Fruit fly (Drosophila melanogaster): Measurements from ENCODE around the gene Mhcl.

Mhcl gene

DNA sequence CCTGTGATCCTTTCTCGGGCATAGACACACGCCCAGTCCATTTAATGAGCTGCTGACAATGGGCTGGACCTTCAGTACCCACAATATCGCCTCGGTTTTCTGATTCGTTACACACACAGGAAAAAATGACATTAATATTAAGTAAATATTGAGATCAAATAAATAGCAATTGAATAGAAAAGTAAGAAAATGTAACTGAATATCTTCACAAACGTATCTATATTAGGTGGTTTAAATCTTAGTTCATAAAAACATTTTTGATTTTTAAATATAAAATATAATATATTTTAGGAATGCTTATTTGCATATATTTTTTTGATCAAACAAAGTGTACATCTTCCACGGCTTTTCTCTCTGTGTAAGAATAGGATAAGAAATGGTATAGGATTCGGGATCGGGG is 64.8 kb downstream of the Mhcl start:
- no peak for TF ChIP-seq Eip75B (GFP tag; optimal IDR thresholded peaks at IDR 0.05)
- no peak for TF ChIP-seq dsx (GFP tag; optimal IDR thresholded peaks at IDR 0.05; ENCODE audit: poor library complexity, severe bottlenecking)
- TF ChIP-seq CG31627 (GFP tag; optimal IDR thresholded peaks at IDR 0.05) = no peak

DNA sequence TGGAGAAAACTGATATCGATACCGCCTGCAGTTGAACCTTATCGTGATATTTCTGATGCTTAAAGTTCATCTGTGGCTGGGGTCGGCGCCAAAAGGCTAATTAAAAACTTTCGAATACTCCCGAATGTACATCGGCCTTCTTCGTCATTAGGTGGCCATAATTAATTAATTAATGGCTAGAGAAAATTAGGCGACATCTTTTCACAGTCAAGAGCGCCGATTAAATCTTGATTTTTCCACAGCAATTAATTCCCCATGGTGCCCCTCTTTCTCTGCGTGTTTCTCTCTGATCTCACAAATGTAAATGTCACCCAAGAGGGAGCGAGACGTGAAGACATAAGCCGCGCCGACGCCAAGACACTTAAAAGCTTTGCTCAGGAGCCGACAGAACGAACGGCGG is 68.1 kb downstream of the Mhcl start:
- TF ChIP-seq CG31627 (GFP tag; optimal IDR thresholded peaks at IDR 0.05) (no peak), ss (GFP tag; optimal IDR thresholded peaks at IDR 0.05) (no peak), Hr4 (GFP tag; optimal IDR thresholded peaks at IDR 0.05) (no peak), achi (GFP tag; optimal IDR thresholded peaks at IDR 0.05) (no peak), CG34406 (GFP tag; optimal IDR thresholded peaks at IDR 0.05) (no peak), Eip78C (GFP tag) (no peak), Sox14 (GFP tag; optimal IDR thresholded peaks at IDR 0.05) (no peak), Hr38 (GFP tag; optimal IDR thresholded peaks at IDR 0.05) (no peak), Sox102F (GFP tag; optimal IDR thresholded peaks at IDR 0.05) (no peak), Eip75B (GFP tag; optimal IDR thresholded peaks at IDR 0.05) (no peak), topi (GFP tag; optimal IDR thresholded peaks at IDR 0.05) (no peak), fd85E (GFP tag; optimal IDR thresholded peaks at IDR 0.05) (no peak), CG11294 (GFP tag; IDR thresholded peaks at IDR 0.05) (no peak), Smox (GFP tag; optimal IDR thresholded peaks at IDR 0.05) (no peak)

DNA sequence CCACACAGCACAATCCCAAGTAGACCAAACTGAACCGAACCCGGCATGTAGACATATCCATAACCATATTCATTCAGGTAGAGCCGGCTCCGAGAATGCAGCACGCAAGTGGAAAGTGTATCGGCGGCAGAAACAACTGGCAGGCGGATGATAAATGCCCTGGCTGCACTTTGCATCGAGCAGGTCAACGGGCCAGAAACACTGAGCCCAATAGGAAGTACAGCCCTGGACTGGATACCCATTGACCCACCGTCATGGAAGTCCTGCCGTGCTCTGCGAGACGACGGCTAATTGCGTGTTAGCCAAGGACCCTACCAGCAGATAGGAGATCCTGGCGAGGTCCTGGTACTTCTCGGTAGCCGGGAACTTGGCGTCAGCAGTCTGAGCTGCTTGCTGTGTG is 69.0 kb downstream of the Mhcl start:
- no peak for TF ChIP-seq CG6854 (GFP tag; optimal IDR thresholded peaks at IDR 0.05)
- no peak for TF ChIP-seq Met (GFP tag; optimal IDR thresholded peaks at IDR 0.05)
- TF ChIP-seq spab (GFP tag; optimal IDR thresholded peaks at IDR 0.05) = no peak
- TF ChIP-seq vri (GFP tag; optimal IDR thresholded peaks at IDR 0.05) = no peak
- no peak for TF ChIP-seq CG3032 (tag; optimal IDR thresholded peaks at IDR 0.05)
- TF ChIP-seq CG34406 (GFP tag; optimal IDR thresholded peaks at IDR 0.05) = no peak
- no peak for TF ChIP-seq CG10669 (GFP tag; optimal IDR thresholded peaks at IDR 0.05)
- no peak for TF ChIP-seq ss (GFP tag; optimal IDR thresholded peaks at IDR 0.05)
- no peak for TF ChIP-seq esn (GFP tag; optimal IDR thresholded peaks at IDR 0.05)
- no peak for TF ChIP-seq dsx (GFP tag; optimal IDR thresholded peaks at IDR 0.05; ENCODE audit: poor library complexity, severe bottlenecking)
- no peak for TF ChIP-seq fd59A (GFP tag; optimal IDR thresholded peaks at IDR 0.05)
- no peak for TF ChIP-seq CG32006 (GFP tag; optimal IDR thresholded peaks at IDR 0.05)
- TF ChIP-seq Sox14 (GFP tag; optimal IDR thresholded peaks at IDR 0.05) = no peak
- no peak for TF ChIP-seq CG6276 (GFP tag; optimal IDR thresholded peaks at IDR 0.05)

DNA sequence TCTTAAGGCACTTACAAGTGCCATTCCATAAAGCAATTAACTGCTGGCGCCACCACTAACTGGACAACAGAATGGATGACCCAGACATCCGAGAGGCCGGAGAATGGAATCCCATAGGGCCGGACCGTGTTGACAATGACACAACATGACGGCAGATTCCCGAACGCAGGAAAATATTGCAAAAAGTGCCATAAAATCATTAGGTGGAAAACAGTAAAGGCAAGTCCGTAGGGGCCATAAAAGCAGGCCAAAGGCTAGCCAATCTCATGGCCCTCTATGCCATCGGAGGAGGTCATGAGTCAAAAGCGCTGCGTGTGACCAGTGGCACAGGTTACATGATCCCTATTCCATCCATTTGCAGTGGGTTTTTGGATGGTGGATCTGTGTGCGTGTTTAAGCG is 69.9 kb downstream of the Mhcl start:
- TF ChIP-seq CG11902 (GFP tag; optimal IDR thresholded peaks at IDR 0.05) = no peak
- TF ChIP-seq acj6 (GFP tag; optimal IDR thresholded peaks at IDR 0.05) = no peak
- no peak for TF ChIP-seq Sox102F (GFP tag; optimal IDR thresholded peaks at IDR 0.05)
- no peak for TF ChIP-seq ss (GFP tag; optimal IDR thresholded peaks at IDR 0.05)
- TF ChIP-seq Hr4 (GFP tag; optimal IDR thresholded peaks at IDR 0.05) = no peak
- TF ChIP-seq fd59A (GFP tag; optimal IDR thresholded peaks at IDR 0.05) = no peak
- no peak for TF ChIP-seq svp (GFP tag)

DNA sequence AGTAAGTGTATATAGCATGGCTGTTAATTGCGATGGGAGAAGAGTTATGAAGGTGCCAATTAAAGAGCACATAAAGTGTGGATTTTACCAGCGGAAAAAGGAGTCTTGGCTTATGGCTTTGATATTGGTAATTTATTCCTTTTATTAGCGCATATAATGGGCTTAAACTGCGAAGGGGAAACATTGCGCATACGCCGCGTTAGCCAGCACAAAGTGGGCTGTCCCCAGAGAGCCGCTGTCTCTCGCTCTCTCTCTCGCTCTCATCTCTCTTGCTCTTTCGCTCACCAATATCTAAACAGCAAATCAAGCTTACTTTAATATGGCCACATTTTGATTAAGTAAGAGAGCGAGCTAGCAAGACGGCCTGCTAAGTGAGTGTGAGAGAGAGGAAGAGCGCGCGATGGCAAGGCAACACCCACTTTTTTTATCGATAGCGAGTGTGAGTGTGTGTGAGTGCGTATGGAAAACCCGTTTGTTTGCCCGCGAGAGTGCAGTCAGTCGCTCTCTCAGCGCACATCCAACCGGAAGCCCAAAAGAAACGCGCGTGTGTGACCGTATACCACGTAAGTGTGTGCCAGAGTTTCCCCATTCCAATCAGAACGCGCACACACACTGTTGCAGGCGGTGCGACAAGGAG is 72.9 kb downstream of the Mhcl start, which contains the start of gene pnr:
Gene pnr, plus strand, starts transcription at position 493 of the 637 bp plus-strand sequence.
- no peak for TF ChIP-seq Eip93F (GFP tag; optimal IDR thresholded peaks at IDR 0.05)
- peak; percentile 54 for TF ChIP-seq vri (GFP tag; optimal IDR thresholded peaks at IDR 0.05)
- no peak for TF ChIP-seq CG6792 (GFP tag; optimal IDR thresholded peaks at IDR 0.05)
- TF ChIP-seq Met (GFP tag; optimal IDR thresholded peaks at IDR 0.05) = peak; percentile 11
- no peak for TF ChIP-seq spab (GFP tag; optimal IDR thresholded peaks at IDR 0.05)
- TF ChIP-seq CG34406 (GFP tag; optimal IDR thresholded peaks at IDR 0.05) = peak; percentile 7
- TF ChIP-seq net (GFP tag; optimal IDR thresholded peaks at IDR 0.05) = peak; percentile 13
- peak; percentile 5 for TF ChIP-seq CG1621 (tag; optimal IDR thresholded peaks at IDR 0.05)
- peak; percentile 29 for TF ChIP-seq esn (GFP tag; optimal IDR thresholded peaks at IDR 0.05)
- TF ChIP-seq pdm3 (GFP tag; optimal IDR thresholded peaks at IDR 0.05) = no peak
- TF ChIP-seq Sox102F (GFP tag; optimal IDR thresholded peaks at IDR 0.05) = peak; percentile 14
- no peak for TF ChIP-seq Ets21C (GFP tag; optimal IDR thresholded peaks at IDR 0.05)
- TF ChIP-seq ss (GFP tag; optimal IDR thresholded peaks at IDR 0.05) = peak in 1 of 2 experiments; percentile 17
- TF ChIP-seq Sox14 (GFP tag; optimal IDR thresholded peaks at IDR 0.05) = no peak
- peak; percentile 94 for TF ChIP-seq fkh (GFP tag; optimal IDR thresholded peaks at IDR 0.05)
- TF ChIP-seq CG31627 (GFP tag; optimal IDR thresholded peaks at IDR 0.05) = no peak
- peak; percentile 4 for TF ChIP-seq CG7368 (GFP tag; optimal IDR thresholded peaks at IDR 0.05)
- TF ChIP-seq fd85E (GFP tag; optimal IDR thresholded peaks at IDR 0.05) = no peak
- no peak for TF ChIP-seq Smox (GFP tag; optimal IDR thresholded peaks at IDR 0.05)
- no peak for TF ChIP-seq Sox15 (GFP tag; optimal IDR thresholded peaks at IDR 0.05)
- no peak for TF ChIP-seq cyc (GFP tag; optimal IDR thresholded peaks at IDR 0.05)
- peak; percentile 23 for TF ChIP-seq CG3919 (GFP tag; optimal IDR thresholded peaks at IDR 0.05)
- TF ChIP-seq CG8119 (GFP tag; IDR thresholded peaks at IDR 0.05) = no peak
- peak; percentile 68; the same call in 2 of the 3 replicates for TF ChIP-seq CG6163 (GFP tag; IDR thresholded peaks at IDR 0.05)
- TF ChIP-seq CG6808 (GFP tag; optimal IDR thresholded peaks at IDR 0.05) = no peak
